ENCODE assay signal across 1 worm cellular context in genomic region chrX:11679211-11679977, ce11.
TF ChIP-seq lines count a peak whose summit lies in the region.

No protein-coding gene starts in this region.

TF ChIP-seq in whole organism, L4 larva, 104 proteins besides CTCF, POLR2A, EP300 and RAD21 (continued from another document):
- TF ChIP-seq D1046.2 (GFP tag; IDR thresholded peaks at IDR 0.05; lab: Robert Waterston, UW), result no peak
- no peak for TF ChIP-seq set-16 (GFP tag; IDR thresholded peaks at IDR 0.05; lab: Robert Waterston, UW)
